Worm (Caenorhabditis elegans): ENCODE data around the gene unc-62.

DNA sequence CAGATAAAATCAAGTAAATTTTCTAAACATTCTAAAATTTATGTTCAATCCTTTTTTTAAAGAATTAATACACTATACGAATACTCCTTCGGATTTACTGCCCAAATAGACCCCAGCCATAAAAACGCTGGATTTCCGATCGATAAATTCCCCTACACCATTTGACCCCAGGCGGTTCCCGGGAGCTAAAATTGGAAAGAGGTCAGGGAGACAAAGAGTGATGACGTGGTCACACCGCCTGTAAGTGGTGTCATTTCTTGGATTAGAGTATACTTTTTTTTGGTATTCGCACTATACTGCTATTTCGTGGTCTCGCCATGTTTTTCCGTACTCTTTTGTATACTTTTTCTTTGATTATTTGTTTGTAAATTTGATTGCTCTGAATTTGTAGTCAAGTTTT, 9.4 kb upstream of the unc-62 start:
- TF ChIP-seq unc-62 (GFP tag; optimal IDR thresholded peaks at IDR 0.05) (no peak), fos-1 (tag; optimal IDR thresholded peaks at IDR 0.05) (no peak), lsy-2 (tag; optimal IDR thresholded peaks at IDR 0.05) (no peak), nhr-25 (tag; optimal IDR thresholded peaks at IDR 0.05) (no peak), unc-39 (tag; optimal IDR thresholded peaks at IDR 0.05) (no peak), gmeb-1 (tag; optimal IDR thresholded peaks at IDR 0.05) (no peak), lin-39 (tag; optimal IDR thresholded peaks at IDR 0.05) (no peak), ztf-11 (tag; optimal IDR thresholded peaks at IDR 0.05) (no peak)

All from whole organism, L2 larva.